Fruit fly (Drosophila melanogaster): Measurements from ENCODE around the gene CG33648.

CG33648 gene

dm6 chr2L:14546629-14547366, 22.7 kb downstream of the CG33648 start (continued):
- TF ChIP-seq Chrac-16 (GFP tag; optimal IDR thresholded peaks at IDR 0.05), result peak; percentile 89
- peak; percentile 51 for TF ChIP-seq CG4854 (GFP tag; optimal IDR thresholded peaks at IDR 0.05)
- peak; percentile 93 for TF ChIP-seq CG17361 (GFP tag; IDR thresholded peaks at IDR 0.05)
- peak; percentile 31 for TF ChIP-seq CG15514 (GFP tag; optimal IDR thresholded peaks at IDR 0.05)
- TF ChIP-seq CG6654 (GFP tag; optimal IDR thresholded peaks at IDR 0.05), result peak; percentile 68
- TF ChIP-seq Vsx1 (GFP tag; optimal IDR thresholded peaks at IDR 0.05), result peak; percentile 72
- peak; percentile 45 for TF ChIP-seq CG31365 (tag; optimal IDR thresholded peaks at IDR 0.05)

dm6 chr2L:14549009-14549408, 24.9 kb downstream of the CG33648 start, which contains the start of gene CG4218:
Gene CG4218, minus strand, starts transcription at chr2L:14549109.
- TF ChIP-seq schlank (tag; optimal IDR thresholded peaks at IDR 0.05) (no peak), fru (optimal IDR thresholded peaks at IDR 0.05) (no peak), CG10654 (GFP tag; optimal IDR thresholded peaks at IDR 0.05) (no peak), CTCF (GFP tag; optimal IDR thresholded peaks at IDR 0.05) (no peak), NFAT (GFP tag; IDR thresholded peaks at IDR 0.05) (no peak), CG5953 (GFP tag; IDR thresholded peaks at IDR 0.05) (no peak)

dm6 chr2L:14550653-14551352, 26.7 kb downstream of the CG33648 start:
- no peak for TF ChIP-seq org-1 (GFP tag; optimal IDR thresholded peaks at IDR 0.05)
- no peak for TF ChIP-seq hkb (optimal IDR thresholded peaks at IDR 0.05)
- TF ChIP-seq hkb (GFP tag; IDR thresholded peaks at IDR 0.05), result no peak
- TF ChIP-seq lov (optimal IDR thresholded peaks at IDR 0.05), result no peak
- TF ChIP-seq lov (GFP tag; IDR thresholded peaks at IDR 0.05), result 0 out of 3 replicates have a peak, but pooled peaks have one; percentile 46
- TF ChIP-seq grau (tag; optimal IDR thresholded peaks at IDR 0.05), result no peak
- TF ChIP-seq h (optimal IDR thresholded peaks at IDR 0.05), result no peak
- TF ChIP-seq CG16815 (GFP tag; optimal IDR thresholded peaks at IDR 0.05), result no peak
- TF ChIP-seq HLH3B (GFP tag; IDR thresholded peaks at IDR 0.05), result 0 out of 2 replicates have a peak, but pooled peaks have one; percentile 10
- TF ChIP-seq zfh1 (GFP tag; IDR thresholded peaks at IDR 0.05), result 0 out of 3 replicates have a peak, but pooled peaks have one; percentile 16
- TF ChIP-seq seq (GFP tag; IDR thresholded peaks at IDR 0.05), result no peak
- TF ChIP-seq tgo (GFP tag; IDR thresholded peaks at IDR 0.05), result 0 out of 3 replicates have a peak, but pooled peaks have one; percentile 16
- TF ChIP-seq Ets65A (GFP tag), result peak; percentile 17
- peak; percentile 45; the same call in 1 of the 3 replicates for TF ChIP-seq ci (GFP tag; IDR thresholded peaks at IDR 0.05)
- TF ChIP-seq H15 (GFP tag; IDR thresholded peaks at IDR 0.05), result 0 out of 3 replicates have a peak, but pooled peaks have one; percentile 9
- peak; percentile 67 for TF ChIP-seq Med (GFP tag)
- no peak for TF ChIP-seq CG8359 (GFP tag; optimal IDR thresholded peaks at IDR 0.05; ENCODE audit: borderline replicate concordance)
- no peak for TF ChIP-seq ranshi (GFP tag; IDR thresholded peaks at IDR 0.05)

dm6 chr2L:14552141-14552748, 28.1 kb downstream of the CG33648 start:
- peak; percentile 48; the same call in 1 of the 2 replicates for TF ChIP-seq sob (GFP tag; IDR thresholded peaks at IDR 0.05)
- TF ChIP-seq CG14965 (GFP tag; optimal IDR thresholded peaks at IDR 0.05; ENCODE audit: borderline replicate concordance), result peak; percentile 15
- peak; percentile 46 for TF ChIP-seq CG1647 (GFP tag; optimal IDR thresholded peaks at IDR 0.05)
- TF ChIP-seq Adf1 (GFP tag; IDR thresholded peaks at IDR 0.05), result no peak
- TF ChIP-seq CG11093 (GFP tag; IDR thresholded peaks at IDR 0.05), result no peak
- TF ChIP-seq Side (GFP tag; optimal IDR thresholded peaks at IDR 0.05), result peak; percentile 1
- TF ChIP-seq Ada2b (GFP tag; IDR thresholded peaks at IDR 0.05), result 0 out of 2 replicates have a peak, but pooled peaks have one; percentile 15
- no peak for TF ChIP-seq bigmax (GFP tag; optimal IDR thresholded peaks at IDR 0.05)
- TF ChIP-seq CG14014 (GFP tag; IDR thresholded peaks at IDR 0.05), result 0 out of 2 replicates have a peak, but pooled peaks have one; percentile 18
- peak; percentile 42 for TF ChIP-seq shn (GFP tag; optimal IDR thresholded peaks at IDR 0.05)
- no peak for TF ChIP-seq otp (GFP tag; IDR thresholded peaks at IDR 0.05)
- no peak for TF ChIP-seq so (GFP tag; IDR thresholded peaks at IDR 0.05)
- 0 out of 2 replicates have a peak, but pooled peaks have one; percentile 41 for TF ChIP-seq dan (GFP tag; IDR thresholded peaks at IDR 0.05)
- peak; percentile 82 for TF ChIP-seq Xrp1 (GFP tag; IDR thresholded peaks at IDR 0.05)
- TF ChIP-seq CG7963 (GFP tag; IDR thresholded peaks at IDR 0.05; ENCODE audit: partially characterized antibody), result no peak
- 0 out of 2 replicates have a peak, but pooled peaks have one; percentile 23 for TF ChIP-seq Gsc (GFP tag; IDR thresholded peaks at IDR 0.05)

Data from whole organism, embryonic.